Worm (Caenorhabditis elegans): ENCODE data around the gene ger-1.

Gene ger-1

DNA sequence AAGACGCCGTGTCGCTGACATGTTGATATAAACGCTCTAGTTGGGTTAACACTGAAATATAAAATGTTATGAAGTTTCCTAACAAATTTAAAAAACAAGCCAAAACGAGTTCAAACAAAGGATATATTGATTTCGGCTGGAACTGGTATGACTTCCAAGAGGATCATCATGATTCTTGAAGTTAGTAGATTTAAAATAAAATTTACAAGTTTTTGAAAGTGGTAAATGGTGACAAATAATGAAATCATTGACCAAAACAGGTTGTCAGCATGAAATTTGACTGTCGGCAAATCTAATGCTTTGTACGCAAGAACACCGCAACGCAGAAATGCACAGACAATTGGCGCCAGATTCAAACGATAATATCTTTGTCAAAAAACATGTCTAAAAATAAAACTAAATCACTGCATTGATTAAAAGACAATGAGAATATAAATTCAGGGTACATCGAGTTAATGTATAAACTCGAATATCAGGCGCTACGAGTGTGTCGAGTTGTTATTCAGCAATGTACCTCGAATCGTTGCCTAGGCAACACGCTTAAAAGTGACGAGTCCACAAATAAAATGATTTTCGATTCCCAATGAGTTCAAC lies 1.3 kb upstream of the ger-1 start, which contains the start of the genes ubc-18 and R01H2.8 (continued):
- TF ChIP-seq ccch-3 (GFP tag; optimal IDR thresholded peaks at IDR 0.05) (no peak), F33H1.4 (GFP tag; IDR thresholded peaks at IDR 0.05) (peak; percentile 30; the same call in 1 of the 2 replicates), xnd-1 (tag; optimal IDR thresholded peaks at IDR 0.05) (no peak), rec-8 (tag; optimal IDR thresholded peaks at IDR 0.05) (no peak), hlh-26 (GFP tag; conservative IDR thresholded peaks at IDR 0.05) (no peak), aptf-2 (GFP tag; conservative IDR thresholded peaks at IDR 0.05) (no peak), lin-54 (GFP tag; optimal IDR thresholded peaks at IDR 0.05) (peak; percentile 82), tlf-1 (GFP tag; optimal IDR thresholded peaks at IDR 0.05) (no peak), rpc-1 (optimal IDR thresholded peaks at IDR 0.05) (no peak), rpc-1 (tag; optimal IDR thresholded peaks at IDR 0.05) (no peak), ceh-58 (GFP tag; IDR thresholded peaks at IDR 0.05) (no peak), attf-5 (GFP tag; optimal IDR thresholded peaks at IDR 0.05) (peak; percentile 11), ztf-28 (GFP tag; IDR thresholded peaks at IDR 0.05) (no peak), sea-2 (GFP tag; IDR thresholded peaks at IDR 0.05) (no peak), let-526 (GFP tag; IDR thresholded peaks at IDR 0.05) (no peak), F52B5.7 (tag; optimal IDR thresholded peaks at IDR 0.05) (no peak), ama-1 (optimal IDR thresholded peaks at IDR 0.05) (no peak), ama-1 (GFP tag; optimal IDR thresholded peaks at IDR 0.05) (no peak), athp-1 (tag; optimal IDR thresholded peaks at IDR 0.05) (no peak), snpc-4 (GFP tag; optimal IDR thresholded peaks at IDR 0.05) (no peak), snpc-4 (tag; optimal IDR thresholded peaks at IDR 0.05) (no peak), ceh-40 (GFP tag; IDR thresholded peaks at IDR 0.05) (no peak), K11D2.4 (GFP tag; IDR thresholded peaks at IDR 0.05) (no peak), madf-10 (tag; optimal IDR thresholded peaks at IDR 0.05) (no peak), dox-1 (GFP tag; IDR thresholded peaks at IDR 0.05) (no peak), Y53G8AR.9 (GFP tag; conservative IDR thresholded peaks at IDR 0.05) (no peak), mcd-1 (GFP tag; IDR thresholded peaks at IDR 0.05) (peak; percentile 39; the same call in 1 of the 2 replicates), Y95B8A.8 (GFP tag; IDR thresholded peaks at IDR 0.05) (no peak), F39B2.1 (GFP tag; IDR thresholded peaks at IDR 0.05) (no peak), ZK185.1 (tag; optimal IDR thresholded peaks at IDR 0.05; ENCODE audit: poor library complexity, severe bottlenecking) (no peak), egl-44 (GFP tag; IDR thresholded peaks at IDR 0.05) (no peak), Y79H2A.3 (GFP tag; conservative IDR thresholded peaks at IDR 0.05) (no peak), nfya-2 (GFP tag; IDR thresholded peaks at IDR 0.05) (no peak), ztf-25 (GFP tag; IDR thresholded peaks at IDR 0.05) (no peak), lsl-1 (GFP tag; optimal IDR thresholded peaks at IDR 0.05) (peak; percentile 18), attf-3 (GFP tag; conservative IDR thresholded peaks at IDR 0.05) (no peak), dpl-1 (GFP tag; optimal IDR thresholded peaks at IDR 0.05) (peak; percentile 71), efl-1 (GFP tag; optimal IDR thresholded peaks at IDR 0.05) (peak; percentile 78), lin-26 (GFP tag; IDR thresholded peaks at IDR 0.05) (no peak), sdz-38 (tag; optimal IDR thresholded peaks at IDR 0.05) (no peak), pbrm-1 (GFP tag; IDR thresholded peaks at IDR 0.05) (no peak), sptf-2 (GFP tag; optimal IDR thresholded peaks at IDR 0.05) (no peak), ceh-91 (GFP tag; IDR thresholded peaks at IDR 0.05) (peak; percentile 48; the same call in 1 of the 2 replicates), ceh-100 (GFP tag; IDR thresholded peaks at IDR 0.05) (no peak), lin-40 (tag; optimal IDR thresholded peaks at IDR 0.05) (no peak)

All from whole organism, young adult.